Worm (Caenorhabditis elegans) whole organism, late embryonic: Measurements from ENCODE around the gene EGAP2.2.

Source experiments
- hlh-30 ChIP-seq: sonication (generic microtip); optimal IDR thresholded peaks from 2 replicates; lab custom pipeline; 2017; ENCODE audit warnings: antibody characterized with exemption, missing genetic modification characterization, missing compliant biosample characterization; ENCODE audit not compliant: insufficient read depth
- pros-1 ChIP-seq: fragments of 150-350 bp; optimal IDR thresholded peaks from 2 replicates; lab custom pipeline; 2014; ENCODE audit warnings: missing biosample characterization, missing genetic modification reagents, missing genetic modification characterization

DNA sequence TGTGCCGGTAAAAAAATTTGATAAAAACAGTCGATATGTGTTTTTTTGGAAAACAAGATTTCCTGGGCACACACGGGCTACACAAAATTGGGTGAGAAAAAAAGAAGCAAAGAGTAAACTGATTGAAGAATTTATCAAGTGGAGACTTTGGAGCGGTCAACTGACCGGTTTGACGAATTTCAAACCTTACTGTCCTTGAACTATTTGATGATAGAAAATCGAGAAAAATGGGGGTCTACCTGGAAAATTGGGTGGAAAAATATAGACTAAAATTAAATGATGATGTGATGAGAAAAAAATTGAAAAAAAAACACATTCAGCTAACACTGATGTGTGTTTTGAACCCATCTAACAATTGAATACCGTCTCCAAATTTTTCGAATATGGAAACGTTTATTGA, 18.9 kb upstream of the EGAP2.2 start, which contains the start of gene C34F11.8:
- TF ChIP-seq pros-1 (tag; lab: Kevin White, UChicago) (no peak), hlh-30 (tag; lab: Kevin White, UChicago) (no peak)
